Fruit fly (Drosophila melanogaster) Kc167 (cell line): ENCODE results near the gene Cyp4d1.

Experiments
- Sin3A ChIP-seq: fragments of >200 bp; optimal IDR thresholded peaks from 2 replicates; lab custom pipeline; 2018; ENCODE audit warnings: missing external identifiers
- h ChIP-seq: fragments of >200 bp; optimal IDR thresholded peaks from 3 replicates; lab custom pipeline; 2018; ENCODE audit warnings: missing external identifiers
- psq ChIP-seq: fragments of >200 bp; optimal IDR thresholded peaks from 2 replicates; lab custom pipeline; 2017; ENCODE audit warnings: missing external identifiers
- ttk ChIP-seq: sonication (Bioruptor generic); optimal IDR thresholded peaks from 2 replicates; lab custom pipeline; 2017; ENCODE audit warnings: missing external identifiers

dm6 chrX:2147475-2147874, 14.5 kb downstream of the Cyp4d1 start:
- TF ChIP-seq ttk (lab: Kevin White, UChicago) = no peak
- no peak for TF ChIP-seq h (lab: Kevin White, UChicago)
- TF ChIP-seq psq = no peak
- TF ChIP-seq Sin3A (lab: Kevin White, UChicago) = no peak
